Fruit fly (Drosophila melanogaster) S2 (cell line): Measurements from ENCODE around the gene sds22.

Experiments
- CG8478 ChIP-seq: fragments of >200 bp; optimal IDR thresholded peaks from 2 replicates; lab custom pipeline; 2018
- CTCF ChIP-seq, 2 experiments: fragments of >200 bp; optimal IDR thresholded peaks; 2 replicates each; lab custom pipeline; 2018

- TF ChIP-seq CG8478 (lab: Kevin White, UChicago) (no peak), CTCF (optimal IDR thresholded peaks at IDR 0.05; lab: Kevin White, UChicago) (no peak)
Observed at dm6 chr3R:17386168-17386819, 5.1 kb upstream of the sds22 start.
